Fruit fly (Drosophila melanogaster) whole organism, prepupa: ENCODE measurements around the gene CG7903.

Source experiments
- CG6163 ChIP-seq: fragments of 200-800 bp; sonication (Bioruptor generic); IDR thresholded peaks from 3 replicates; pipeline ENCODE4 v1.3.6; 2022; ENCODE audit warnings: missing biosample characterization, missing genetic modification characterization
- CG6854 ChIP-seq: fragments of 200-800 bp; sonication (Bioruptor generic); optimal IDR thresholded peaks from 2 replicates; lab custom pipeline; 2017; ENCODE audit warnings: missing biosample characterization, mild to moderate bottlenecking, missing genetic modification characterization
- Gug ChIP-seq: fragments of 200-800 bp; sonication (Bioruptor generic); IDR thresholded peaks from 2 replicates; pipeline ENCODE4 v1.3.6; 2022; ENCODE audit warnings: missing biosample characterization, missing genetic modification characterization
- Hr38 ChIP-seq: sonication (Bioruptor generic); optimal IDR thresholded peaks from 2 replicates; lab custom pipeline; 2016; ENCODE audit warnings: missing biosample characterization, missing genetic modification characterization
- Hr4 ChIP-seq: fragments of 200-800 bp; sonication (Bioruptor generic); optimal IDR thresholded peaks from 3 replicates; lab custom pipeline; 2016; ENCODE audit warnings: missing biosample characterization, missing genetic modification characterization
- Sox15 ChIP-seq: fragments of 200-800 bp; sonication (Bioruptor generic); optimal IDR thresholded peaks from 3 replicates; lab custom pipeline; 2016; ENCODE audit warnings: missing biosample characterization, missing genetic modification characterization
- svp ChIP-seq: fragments of 200-800 bp; sonication (Bioruptor generic); peaks from one replicate; lab custom pipeline; 2016; ENCODE audit warnings: missing biosample characterization, missing genetic modification characterization

DNA sequence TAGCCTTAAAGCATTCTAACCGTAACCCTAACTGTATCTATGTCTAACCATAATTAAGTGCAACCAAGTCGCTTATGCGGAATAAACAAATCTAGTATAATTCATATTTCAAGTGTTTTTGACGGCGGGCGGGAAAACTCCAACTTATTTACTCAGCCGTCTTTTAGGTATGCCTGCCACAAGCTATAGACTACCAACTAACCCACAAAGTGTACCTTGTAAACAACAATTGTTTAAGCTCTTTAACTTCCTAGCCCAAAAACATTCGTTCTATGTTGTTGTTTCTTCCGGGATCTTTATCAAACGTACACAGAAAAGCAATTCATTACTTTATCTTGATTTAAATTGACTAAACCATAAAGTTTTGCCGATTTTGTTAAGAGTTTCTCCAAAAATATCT lies 4.3 kb downstream of the CG7903 start:
- TF ChIP-seq Gug (no peak), CG6854 (no peak), CG6163 (GFP tag; lab: Robert Waterston, UW) (no peak), Hr38 (GFP tag; lab: Kevin White, UChicago) (no peak), svp (GFP tag; lab: Kevin White, UChicago) (no peak), Hr4 (no peak), Sox15 (GFP tag; lab: Kevin White, UChicago) (no peak)
